Fruit fly (Drosophila melanogaster) whole organism, embryonic: Measurements from ENCODE around the gene Sytbeta.
A peak's percentile ranks its signal among the peaks of the same experiment; 100 is the strongest.

Experiments used
- B-H2 ChIP-seq: fragments of 200-800 bp; sonication (Bioruptor generic); optimal IDR thresholded peaks from 2 replicates; lab custom pipeline; 2018; ENCODE audit warnings: missing biosample characterization, mild to moderate bottlenecking, missing genetic modification characterization
- CG11504 ChIP-seq: fragments of 200-800 bp; sonication (Bioruptor generic); optimal IDR thresholded peaks from 3 replicates; lab custom pipeline; 2019; ENCODE audit warnings: missing biosample characterization, mild to moderate bottlenecking, missing genetic modification characterization, moderate library complexity
- CG11695 ChIP-seq: fragments of 200-800 bp; sonication (Bioruptor generic); IDR thresholded peaks from 3 replicates; pipeline ENCODE4 v1.3.6; 2022; ENCODE audit warnings: missing biosample characterization, missing genetic modification characterization
- CG12744 ChIP-seq: fragments of 200-800 bp; sonication (Bioruptor generic); optimal IDR thresholded peaks from 2 replicates; lab custom pipeline; 2016; ENCODE audit warnings: missing biosample characterization, missing genetic modification characterization
- CG14965 ChIP-seq: fragments of 200-800 bp; sonication (Bioruptor generic); optimal IDR thresholded peaks from 2 replicates; lab custom pipeline; 2016; ENCODE audit warnings: missing biosample characterization, missing genetic modification characterization, borderline replicate concordance
- CG17328 ChIP-seq: fragments of 200-800 bp; sonication (Bioruptor generic); IDR thresholded peaks from 2 replicates; pipeline ENCODE4 v1.3.6; 2022; ENCODE audit warnings: missing biosample characterization, missing genetic modification characterization
- CG17612 ChIP-seq: fragments of 200-800 bp; sonication (Bioruptor generic); IDR thresholded peaks from 2 replicates; pipeline ENCODE4 v1.3.6; 2022; ENCODE audit warnings: missing biosample characterization, missing genetic modification characterization
- CG1832 ChIP-seq: fragments of 200-800 bp; sonication (Bioruptor generic); optimal IDR thresholded peaks from 2 replicates; lab custom pipeline; 2017; ENCODE audit warnings: missing biosample characterization, mild to moderate bottlenecking, missing genetic modification characterization, inconsistent platforms
- CG18599 ChIP-seq: fragments of 200-800 bp; sonication (Bioruptor generic); optimal IDR thresholded peaks from 3 replicates; lab custom pipeline; 2017; ENCODE audit warnings: missing biosample characterization, missing genetic modification characterization, mild to moderate bottlenecking, moderate library complexity, missing genetic modification reagents
- CG30431 ChIP-seq: fragments of 200-800 bp; sonication (Bioruptor generic); optimal IDR thresholded peaks from 2 replicates; lab custom pipeline; 2017; ENCODE audit warnings: missing biosample characterization, missing genetic modification characterization
- CG3407 ChIP-seq: fragments of 200-800 bp; sonication (Bioruptor generic); optimal IDR thresholded peaks from 2 replicates; lab custom pipeline; 2018; ENCODE audit warnings: missing biosample characterization, mild to moderate bottlenecking, missing genetic modification characterization
- CG4854 ChIP-seq: fragments of 200-800 bp; sonication (Bioruptor generic); optimal IDR thresholded peaks from 2 replicates; lab custom pipeline; 2016; ENCODE audit warnings: missing biosample characterization, missing genetic modification characterization, inconsistent platforms
- CHES-1-like ChIP-seq: fragments of 200-800 bp; sonication (Bioruptor generic); optimal IDR thresholded peaks from 2 replicates; lab custom pipeline; 2016; ENCODE audit warnings: missing biosample characterization, missing genetic modification characterization
- D ChIP-seq, 2 experiments: fragments of 200-800 bp in 1 of 2; fragments of >200 bp in 1 of 2; sonication (Bioruptor generic) in 1 of 2; optimal IDR thresholded peaks; 2 replicates in 1 of 2; 3 replicates in 1 of 2; lab custom pipeline; 2017; ENCODE audit warnings: mild to moderate bottlenecking in 1 of 2, missing biosample characterization in 1 of 2, missing genetic modification characterization in 1 of 2, missing genetic modification reagents in 1 of 2
- D19B ChIP-seq: fragments of 200-800 bp; sonication (Bioruptor generic); optimal IDR thresholded peaks from 2 replicates; lab custom pipeline; 2017; ENCODE audit warnings: missing biosample characterization, mild to moderate bottlenecking, missing genetic modification characterization
- Ets65A ChIP-seq: fragments of 200-800 bp; sonication (Bioruptor generic); peaks from one replicate; lab custom pipeline; 2016; ENCODE audit warnings: missing biosample characterization, missing genetic modification characterization
- H15 ChIP-seq: fragments of 200-800 bp; sonication (Bioruptor generic); IDR thresholded peaks from 3 replicates; pipeline ENCODE4 v1.3.6; 2022; ENCODE audit warnings: missing biosample characterization, missing genetic modification characterization
- HLH54F ChIP-seq: fragments of 200-800 bp; sonication (Bioruptor generic); optimal IDR thresholded peaks from 3 replicates; lab custom pipeline; 2016; ENCODE audit warnings: missing biosample characterization, missing genetic modification characterization
- Hmr ChIP-seq: fragments of 200-800 bp; sonication (Bioruptor generic); optimal IDR thresholded peaks from 3 replicates; lab custom pipeline; 2017; ENCODE audit warnings: mild to moderate bottlenecking, missing biosample characterization, missing genetic modification reagents, missing genetic modification characterization
- Tbp ChIP-seq: fragments of >200 bp; optimal IDR thresholded peaks from 2 replicates; lab custom pipeline; 2018; ENCODE audit warnings: missing biosample characterization, missing genetic modification characterization
- Trl ChIP-seq, 3 experiments: fragments of >200 bp in 2 of 3; fragments of 200-800 bp in 1 of 3; sonication (Bioruptor generic) in 1 of 3; optimal IDR thresholded peaks; 2 replicates in 1 of 3; 3 replicates in 2 of 3; lab custom pipeline; 2016 to 2017; ENCODE audit warnings: missing biosample characterization in 1 of 3, missing genetic modification characterization in 1 of 3
- ato ChIP-seq: fragments of 200-800 bp; sonication (Bioruptor generic); IDR thresholded peaks from 2 replicates; pipeline ENCODE4 v1.3.6; 2022; ENCODE audit warnings: missing biosample characterization, missing genetic modification characterization; ENCODE audit not compliant: partially characterized antibody
- crol ChIP-seq: fragments of 200-800 bp; sonication (Bioruptor generic); IDR thresholded peaks from 2 replicates; pipeline ENCODE4 v1.3.6; 2022; ENCODE audit warnings: missing biosample characterization, missing genetic modification characterization
- danr ChIP-seq: fragments of 200-800 bp; sonication (Bioruptor generic); IDR thresholded peaks from 2 replicates; pipeline ENCODE4 v1.3.6; 2022; ENCODE audit warnings: missing biosample characterization, missing genetic modification characterization
- dysf ChIP-seq: fragments of 200-800 bp; sonication (Bioruptor generic); IDR thresholded peaks from 3 replicates; pipeline ENCODE4 v1.3.6; 2022; ENCODE audit warnings: missing biosample characterization, missing genetic modification characterization
- eve ChIP-seq, 2 experiments: fragments of >200 bp; optimal IDR thresholded peaks; 2 replicates each; lab custom pipeline; 2017; ENCODE audit warnings: missing biosample characterization in 2 of 2, missing genetic modification characterization in 2 of 2
- fd3F ChIP-seq: fragments of 200-800 bp; sonication (Bioruptor generic); optimal IDR thresholded peaks from 2 replicates; lab custom pipeline; 2018; ENCODE audit warnings: missing biosample characterization, mild to moderate bottlenecking, missing genetic modification characterization, moderate library complexity
- fd64A ChIP-seq: fragments of 200-800 bp; sonication (Bioruptor generic); optimal IDR thresholded peaks from 3 replicates; lab custom pipeline; 2018; ENCODE audit warnings: missing biosample characterization, mild to moderate bottlenecking, missing genetic modification characterization
- knrl ChIP-seq: fragments of 200-800 bp; sonication (Bioruptor generic); IDR thresholded peaks from 3 replicates; pipeline ENCODE4 v1.3.6; 2022; ENCODE audit warnings: missing biosample characterization, missing genetic modification characterization; ENCODE audit not compliant: partially characterized antibody
- lab ChIP-seq: fragments of 200-800 bp; sonication (Bioruptor generic); optimal IDR thresholded peaks from 3 replicates; lab custom pipeline; 2017; ENCODE audit warnings: missing biosample characterization, missing genetic modification characterization, mild to moderate bottlenecking, moderate library complexity, missing genetic modification reagents
- peb ChIP-seq: fragments of 200-800 bp; sonication (Bioruptor generic); IDR thresholded peaks from 2 replicates; pipeline ENCODE4 v1.3.6; 2022; ENCODE audit warnings: missing biosample characterization, missing genetic modification characterization
- pnt ChIP-seq: fragments of 200-800 bp; sonication (Bioruptor generic); optimal IDR thresholded peaks from 3 replicates; lab custom pipeline; 2016; ENCODE audit warnings: missing biosample characterization, missing genetic modification characterization
- salm ChIP-seq: fragments of 200-800 bp; sonication (Bioruptor generic); optimal IDR thresholded peaks from 2 replicates; lab custom pipeline; 2018; ENCODE audit warnings: missing biosample characterization, mild to moderate bottlenecking, missing genetic modification characterization
- sens ChIP-seq: fragments of 200-800 bp; sonication (Bioruptor generic); peaks from one replicate; lab custom pipeline; 2016; ENCODE audit warnings: missing biosample characterization, missing genetic modification characterization
- sens-2 ChIP-seq: fragments of 200-800 bp; sonication (Bioruptor generic); IDR thresholded peaks from 2 replicates; pipeline ENCODE4 v1.3.6; 2022; ENCODE audit warnings: missing biosample characterization, missing genetic modification characterization
- ttk ChIP-seq: fragments of 200-800 bp; sonication (Bioruptor generic); IDR thresholded peaks from 2 replicates; pipeline ENCODE4 v2.1.2; 2022; ENCODE audit warnings: missing biosample characterization, missing genetic modification characterization

Sytbeta gene

DNA sequence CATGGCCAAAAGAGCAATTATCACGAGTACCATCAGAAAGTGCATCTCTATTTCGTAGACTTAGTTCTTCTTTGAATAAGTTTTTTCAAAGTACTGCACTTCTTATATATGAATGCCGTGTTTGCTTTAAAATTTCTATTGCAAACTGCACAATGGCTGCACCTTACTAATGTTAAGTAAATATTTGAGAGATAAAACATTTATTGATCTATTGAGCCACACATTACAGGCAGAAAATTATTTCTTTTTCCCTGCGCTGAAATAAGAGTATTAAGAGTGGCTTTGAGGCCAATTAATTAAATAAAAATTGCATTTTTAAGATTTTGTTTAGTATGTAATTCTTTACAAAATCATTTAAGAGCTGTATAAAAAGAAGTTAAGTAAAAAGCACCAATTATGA is 11.5 kb downstream of the Sytbeta start, which contains the start of gene CG43680:
TSS of gene CG43680 (minus strand) at position 101 of the 400 bp plus-strand sequence.
- TF ChIP-seq D19B (GFP tag; lab: Kevin White, UChicago) (no peak), fd3F (GFP tag; lab: Kevin White, UChicago) (no peak), sens (GFP tag; lab: Kevin White, UChicago) (peak; percentile 50)
- TF ChIP-seq, all 482 proteins: peak for 1

DNA sequence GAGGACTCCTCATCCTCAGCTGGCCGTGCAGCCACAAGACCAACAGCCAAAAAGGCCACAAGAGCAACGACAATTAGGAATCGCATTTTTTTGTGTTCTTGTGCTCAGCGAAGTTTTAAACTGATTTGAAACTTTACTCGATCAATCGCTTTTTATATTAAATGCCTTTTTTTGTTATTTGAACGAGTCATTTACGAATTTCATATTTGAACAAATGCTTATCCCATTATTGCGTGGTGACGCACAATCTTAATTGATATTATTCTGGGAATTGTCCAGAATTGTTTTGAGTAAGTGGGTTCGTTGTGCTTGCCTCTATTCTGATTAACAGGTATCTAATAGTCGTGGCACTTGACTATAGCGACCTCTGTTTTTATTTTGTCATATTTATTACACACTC is 12.4 kb downstream of the Sytbeta start, which contains the start of gene CG13461:
TSS of gene CG13461 (minus strand) at position 101 of the 400 bp plus-strand sequence.
- TF ChIP-seq D (optimal IDR thresholded peaks at IDR 0.05; lab: Kevin White, UChicago) (no peak), D (GFP tag; optimal IDR thresholded peaks at IDR 0.05; lab: Kevin White, UChicago) (no peak), CG1832 (GFP tag; lab: Kevin White, UChicago) (no peak), CG4854 (GFP tag; lab: Kevin White, UChicago) (no peak), CG17328 (GFP tag; lab: Robert Waterston, UW) (no peak), salm (tag; lab: Kevin White, UChicago) (no peak), B-H2 (GFP tag; lab: Kevin White, UChicago) (no peak), ttk (no peak), Trl (optimal IDR thresholded peaks at IDR 0.05; lab: Kevin White, UChicago) (no peak), Trl (GFP tag; optimal IDR thresholded peaks at IDR 0.05; lab: Kevin White, UChicago) (no peak), ato (GFP tag; lab: Robert Waterston, UW) (no peak), crol (GFP tag; lab: Robert Waterston, UW) (no peak), Tbp (GFP tag; lab: Kevin White, UChicago) (no peak), eve (GFP tag; optimal IDR thresholded peaks at IDR 0.05; lab: Kevin White, UChicago) (no peak), CG11504 (no peak), CHES-1-like (GFP tag; lab: Kevin White, UChicago) (no peak), CG11695 (no peak), CG3407 (GFP tag; lab: Kevin White, UChicago) (no peak), HLH54F (GFP tag; lab: Kevin White, UChicago) (no peak), CG30431 (GFP tag; lab: Kevin White, UChicago) (no peak), Ets65A (GFP tag; lab: Kevin White, UChicago) (no peak)

DNA sequence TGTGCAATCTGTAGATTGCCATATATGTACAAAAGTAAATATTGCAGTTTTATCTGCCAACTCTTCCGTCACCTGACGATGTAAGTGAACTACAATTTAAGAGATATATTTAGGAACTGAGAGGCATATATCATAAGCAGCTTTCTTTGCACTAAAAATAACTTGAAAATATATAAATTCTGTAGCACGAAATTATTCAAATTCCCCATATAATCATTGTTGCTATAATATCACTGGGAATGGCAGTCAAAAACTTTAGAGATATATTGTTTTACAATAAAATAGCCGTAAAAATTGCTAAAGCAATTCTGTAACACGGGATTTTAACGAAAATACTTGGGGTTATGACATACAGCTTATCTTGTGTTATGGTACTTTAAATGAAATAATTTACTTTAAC is 13.5 kb downstream of the Sytbeta start, which contains the start of gene CG43679:
TSS of gene CG43679 (minus strand) at position 101 of the 400 bp plus-strand sequence.
- TF ChIP-seq CG12744 (GFP tag; lab: Kevin White, UChicago) = no peak
- TF ChIP-seq sens-2 (GFP tag; lab: Robert Waterston, UW) = no peak
- no peak for TF ChIP-seq Ets65A (GFP tag; lab: Kevin White, UChicago)
- TF ChIP-seq peb = no peak
- no peak for TF ChIP-seq CG17612 (GFP tag; lab: Robert Waterston, UW)
- no peak for TF ChIP-seq danr
- TF ChIP-seq knrl (GFP tag; lab: Robert Waterston, UW) = no peak
- TF ChIP-seq dysf = no peak
- TF ChIP-seq H15 (GFP tag; lab: Robert Waterston, UW) = no peak
- TF ChIP-seq CG14965 (GFP tag; lab: Kevin White, UChicago) = no peak
- no peak for TF ChIP-seq pnt
- TF ChIP-seq, all 482 proteins: peak for 0

DNA sequence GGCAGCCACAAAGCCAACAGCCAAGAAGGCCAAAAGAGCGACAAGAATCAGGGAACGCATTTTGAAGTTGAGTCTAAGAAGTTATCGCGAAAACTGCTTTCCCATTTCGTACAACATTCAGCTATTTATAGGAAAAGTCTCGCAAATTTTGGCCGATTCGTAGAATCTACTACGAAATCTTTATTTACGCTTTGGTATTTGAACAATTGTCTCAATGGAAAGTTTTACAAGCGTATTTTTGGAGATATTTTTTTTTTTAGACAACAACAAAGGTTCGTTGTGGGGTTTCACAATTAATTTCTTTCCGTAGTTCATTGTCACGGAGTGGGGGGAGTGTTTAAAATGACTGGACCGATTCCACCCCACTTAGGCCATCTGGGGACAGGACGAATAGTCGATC is 14.1 kb downstream of the Sytbeta start, which contains the start of gene CG12310:
TSS of gene CG12310 (minus strand) at position 101 of the 400 bp plus-strand sequence.
- TF ChIP-seq Hmr (GFP tag; lab: Kevin White, UChicago) = peak; percentile 0
- TF ChIP-seq CG18599 (GFP tag; lab: Kevin White, UChicago) = peak; percentile 45
- no peak for TF ChIP-seq fd64A (GFP tag; lab: Kevin White, UChicago)
- peak; percentile 20 for TF ChIP-seq lab
